Fruit fly (Drosophila melanogaster) Kc167 (cell line): ENCODE results near the gene CG31200.

Experiments used
- Myc ChIP-seq: fragments of >200 bp; optimal IDR thresholded peaks from 2 replicates; lab custom pipeline; 2017; ENCODE audit warnings: missing external identifiers
- Sin3A ChIP-seq: fragments of >200 bp; optimal IDR thresholded peaks from 2 replicates; lab custom pipeline; 2018; ENCODE audit warnings: missing external identifiers
- h ChIP-seq: fragments of >200 bp; optimal IDR thresholded peaks from 3 replicates; lab custom pipeline; 2018; ENCODE audit warnings: missing external identifiers
- insv ChIP-seq: fragments of >200 bp; optimal IDR thresholded peaks from 3 replicates; lab custom pipeline; 2018; ENCODE audit warnings: missing external identifiers
- psq ChIP-seq: fragments of >200 bp; optimal IDR thresholded peaks from 2 replicates; lab custom pipeline; 2017; ENCODE audit warnings: missing external identifiers
- ttk ChIP-seq: sonication (Bioruptor generic); optimal IDR thresholded peaks from 2 replicates; lab custom pipeline; 2017; ENCODE audit warnings: missing external identifiers

The CG31200 gene

dm6 chr3R:20748974-20749373 is 3.8 kb upstream of the CG31200 start, which contains the start of gene Prosalpha4T1:
Prosalpha4T1 (minus strand) TSS chr3R:20749074.
- TF ChIP-seq h (lab: Kevin White, UChicago), result no peak
- no peak for TF ChIP-seq Sin3A (lab: Kevin White, UChicago)
- TF ChIP-seq ttk (lab: Kevin White, UChicago), result no peak
- TF ChIP-seq insv, result no peak
- TF ChIP-seq psq, result no peak
- TF ChIP-seq Myc (lab: Kevin White, UChicago), result no peak

- TF ChIP-seq insv, result no peak
- TF ChIP-seq ttk (lab: Kevin White, UChicago), result no peak
- no peak for TF ChIP-seq h (lab: Kevin White, UChicago)
- no peak for TF ChIP-seq Sin3A (lab: Kevin White, UChicago)
- TF ChIP-seq psq, result no peak
- TF ChIP-seq Myc (lab: Kevin White, UChicago), result no peak
Measured at dm6 chr3R:20743769-20744168, 1.4 kb downstream of the CG31200 start, which contains the start of gene CG31199. CG31199 (minus strand) TSS chr3R:20743869.

- TF ChIP-seq h (lab: Kevin White, UChicago) (no peak), Myc (lab: Kevin White, UChicago) (no peak), ttk (lab: Kevin White, UChicago) (no peak), insv (no peak), psq (no peak), Sin3A (lab: Kevin White, UChicago) (no peak)
Measured at dm6 chr3R:20739971-20740370, 5.2 kb downstream of the CG31200 start, which contains the start of gene CG42322. CG42322 (plus strand) TSS chr3R:20740108.

DNA sequence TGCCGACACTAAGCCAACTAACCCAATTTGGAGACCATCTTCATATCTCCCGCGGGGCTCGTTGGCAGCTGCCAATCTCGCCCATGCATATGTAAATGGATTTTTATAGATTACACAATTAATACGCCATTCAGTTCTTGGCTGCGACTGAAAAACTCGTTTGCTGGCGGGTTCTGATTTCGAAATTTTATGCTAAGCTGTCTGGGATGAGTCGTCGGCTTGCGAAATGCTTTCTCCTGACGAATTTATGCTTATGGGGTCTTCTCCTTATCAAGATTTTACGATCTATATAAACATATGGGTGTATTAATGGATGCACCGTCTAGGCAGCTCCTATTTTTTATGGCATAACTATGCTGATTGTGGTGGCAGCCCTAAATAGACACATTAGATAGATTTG is 6.1 kb downstream of the CG31200 start, which contains the start of gene CG17267:
Gene CG17267 (minus strand): TSS at position 101 of the 400 bp plus-strand sequence.
- TF ChIP-seq psq, result no peak
- no peak for TF ChIP-seq ttk (lab: Kevin White, UChicago)
- no peak for TF ChIP-seq Myc (lab: Kevin White, UChicago)
- no peak for TF ChIP-seq h (lab: Kevin White, UChicago)
- TF ChIP-seq Sin3A (lab: Kevin White, UChicago), result no peak
- no peak for TF ChIP-seq insv

dm6 chr3R:20735405-20735804 is 9.7 kb downstream of the CG31200 start, which contains the start of gene Cdk2:
Cdk2 (plus strand) TSS chr3R:20735623.
- TF ChIP-seq insv, result no peak

DNA sequence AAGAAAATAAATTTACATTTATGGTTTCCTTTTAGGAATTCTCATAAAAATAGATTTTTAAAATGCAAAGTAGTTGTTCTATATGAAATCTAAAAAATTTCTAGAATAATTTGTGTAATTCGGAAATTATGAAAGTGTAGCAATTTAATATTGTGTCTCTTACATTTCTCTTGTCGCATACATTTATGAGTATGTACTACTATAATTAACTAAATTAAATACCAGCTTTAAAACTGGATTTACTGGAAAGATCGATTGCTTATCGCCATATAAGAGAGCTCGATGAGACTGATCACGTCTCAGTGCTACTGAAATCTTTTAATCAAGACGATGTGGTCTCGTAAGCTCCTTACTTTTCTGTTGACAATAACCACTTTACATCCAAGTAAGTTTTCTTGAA is 13.8 kb downstream of the CG31200 start, which contains the start of gene CG31205:
Gene CG31205 (plus strand): TSS at position 301 of the 400 bp plus-strand sequence.
- no peak for TF ChIP-seq Myc (lab: Kevin White, UChicago)
- TF ChIP-seq Sin3A (lab: Kevin White, UChicago), result no peak
- no peak for TF ChIP-seq psq
- no peak for TF ChIP-seq insv
- no peak for TF ChIP-seq h (lab: Kevin White, UChicago)
- no peak for TF ChIP-seq ttk (lab: Kevin White, UChicago)

DNA sequence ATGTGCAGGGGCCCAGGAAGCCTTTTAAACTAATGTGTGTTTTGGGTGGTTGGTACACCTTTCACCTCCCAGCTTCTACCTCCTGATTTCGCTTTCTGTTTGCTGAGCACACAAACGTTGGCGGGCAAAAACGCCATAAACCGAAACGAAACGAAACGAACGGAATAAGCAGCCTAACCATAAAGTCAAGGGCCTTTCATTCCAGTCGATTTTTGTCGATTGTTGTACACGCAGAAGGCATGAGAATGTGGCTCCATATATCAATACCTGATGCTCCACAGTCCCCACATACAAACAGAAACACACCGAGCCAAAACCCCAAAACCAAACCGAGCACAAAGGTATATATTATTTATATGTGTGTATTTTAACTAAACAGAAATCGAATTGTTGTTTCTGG is 21.6 kb downstream of the CG31200 start:
- TF ChIP-seq h (lab: Kevin White, UChicago) (no peak), psq (no peak), ttk (lab: Kevin White, UChicago) (no peak), Sin3A (lab: Kevin White, UChicago) (no peak), insv (no peak), Myc (lab: Kevin White, UChicago) (no peak)

DNA sequence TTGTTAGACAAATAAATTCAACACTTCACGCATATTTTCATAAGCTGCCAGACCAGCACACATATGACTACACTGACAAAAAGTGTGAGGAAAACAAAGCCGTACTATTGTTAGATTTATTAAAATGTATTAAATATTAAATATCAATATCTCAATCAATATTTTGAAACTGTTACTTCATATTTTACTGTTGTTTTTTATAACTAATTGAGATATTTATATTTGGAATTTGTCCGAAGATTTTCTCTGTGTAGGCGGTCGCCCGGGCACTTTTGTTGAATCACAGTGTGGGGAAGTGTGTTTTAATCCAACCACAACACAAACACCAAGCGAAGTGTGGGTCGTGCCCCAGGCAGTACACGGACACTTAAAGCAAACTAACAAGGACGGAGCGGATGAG is 25.9 kb downstream of the CG31200 start:
- TF ChIP-seq psq (no peak), ttk (lab: Kevin White, UChicago) (no peak), Myc (lab: Kevin White, UChicago) (no peak), Sin3A (lab: Kevin White, UChicago) (no peak), insv (no peak), h (lab: Kevin White, UChicago) (no peak)

dm6 chr3R:20714360-20714759 is 30.8 kb downstream of the CG31200 start, which contains the start of gene Oamb:
Oamb (minus strand) TSS chr3R:20714577.
- TF ChIP-seq ttk (lab: Kevin White, UChicago), result no peak
- TF ChIP-seq Myc (lab: Kevin White, UChicago), result no peak
- no peak for TF ChIP-seq Sin3A (lab: Kevin White, UChicago)
- no peak for TF ChIP-seq h (lab: Kevin White, UChicago)
- no peak for TF ChIP-seq insv
- TF ChIP-seq psq, result no peak
